Worm (Caenorhabditis elegans) whole organism, L2 larva: ENCODE measurements around the gene del-9.

Experiments used
- C34F6.9 ChIP-seq: fragments of 150-350 bp; optimal IDR thresholded peaks from 2 replicates; lab custom pipeline; 2014; ENCODE audit warnings: missing biosample characterization, missing genetic modification characterization
- crh-2 ChIP-seq: sonication (generic microtip); optimal IDR thresholded peaks from 2 replicates; lab custom pipeline; 2017; ENCODE audit warnings: missing biosample characterization, missing genetic modification characterization
- lin-39 ChIP-seq: fragments of 150-350 bp; optimal IDR thresholded peaks from 2 replicates; lab custom pipeline; 2014; ENCODE audit warnings: missing biosample characterization, missing genetic modification reagents, missing genetic modification characterization
- zag-1 ChIP-seq: fragments of 150-350 bp; optimal IDR thresholded peaks from 2 replicates; lab custom pipeline; 2014; ENCODE audit warnings: missing biosample characterization, missing genetic modification characterization

- TF ChIP-seq crh-2 = no peak
- TF ChIP-seq zag-1 (tag; lab: Kevin White, UChicago) = no peak
- no peak for TF ChIP-seq C34F6.9 (tag; lab: Kevin White, UChicago)
- no peak for TF ChIP-seq lin-39 (tag; lab: Kevin White, UChicago)
Observed at ce11 chrX:3590510-3590909, 26.6 kb downstream of the del-9 start.
